Fruit fly (Drosophila melanogaster) whole organism, embryonic: ENCODE data around the gene CG7362.

Experiments
- Asciz ChIP-seq: fragments of 200-800 bp; sonication (Bioruptor generic); optimal IDR thresholded peaks from 2 replicates; lab custom pipeline; 2017; ENCODE audit warnings: missing biosample characterization, mild to moderate bottlenecking, missing genetic modification characterization, missing genetic modification reagents
- B-H2 ChIP-seq: fragments of 200-800 bp; sonication (Bioruptor generic); optimal IDR thresholded peaks from 2 replicates; lab custom pipeline; 2018; ENCODE audit warnings: missing biosample characterization, mild to moderate bottlenecking, missing genetic modification characterization
- CG12391 ChIP-seq: fragments of 200-800 bp; sonication (Bioruptor generic); optimal IDR thresholded peaks from 3 replicates; lab custom pipeline; 2018; ENCODE audit warnings: missing biosample characterization, mild to moderate bottlenecking, missing genetic modification characterization, moderate library complexity
- CG12659 ChIP-seq: fragments of 200-800 bp; sonication (Bioruptor generic); optimal IDR thresholded peaks from 3 replicates; lab custom pipeline; 2017; ENCODE audit warnings: mild to moderate bottlenecking, missing biosample characterization, missing genetic modification reagents, missing genetic modification characterization
- CG16779 ChIP-seq: fragments of 200-800 bp; sonication (Bioruptor generic); IDR thresholded peaks from 2 replicates; pipeline ENCODE4 v1.3.6; 2022; ENCODE audit warnings: missing biosample characterization, missing genetic modification characterization
- CG2712 ChIP-seq: fragments of 200-800 bp; optimal IDR thresholded peaks from 3 replicates; lab custom pipeline; 2019; ENCODE audit warnings: missing biosample characterization, mild to moderate bottlenecking, missing genetic modification characterization, moderate library complexity
- CG34376 ChIP-seq: fragments of 200-800 bp; sonication (Bioruptor generic); optimal IDR thresholded peaks from 2 replicates; lab custom pipeline; 2018; ENCODE audit warnings: missing biosample characterization, mild to moderate bottlenecking, missing genetic modification characterization
- CG6654 ChIP-seq: fragments of 200-800 bp; sonication (Bioruptor generic); optimal IDR thresholded peaks from 2 replicates; lab custom pipeline; 2017; ENCODE audit warnings: missing biosample characterization, mild to moderate bottlenecking, missing genetic modification characterization
- CG8359 ChIP-seq: fragments of 200-800 bp; sonication (Bioruptor generic); optimal IDR thresholded peaks from 2 replicates; lab custom pipeline; 2017; ENCODE audit warnings: missing biosample characterization, mild to moderate bottlenecking, missing genetic modification characterization, borderline replicate concordance
- CG9876 ChIP-seq: fragments of 200-800 bp; sonication (Bioruptor generic); optimal IDR thresholded peaks from 2 replicates; lab custom pipeline; 2016; ENCODE audit warnings: missing biosample characterization, missing genetic modification characterization
- CTCF ChIP-seq: fragments of 200-800 bp; sonication (Bioruptor generic); optimal IDR thresholded peaks from 2 replicates; lab custom pipeline; 2017; ENCODE audit warnings: missing biosample characterization, mild to moderate bottlenecking, missing genetic modification characterization, moderate library complexity
- Dfd ChIP-seq, 2 experiments: fragments of >200 bp; optimal IDR thresholded peaks; 2 replicates each; lab custom pipeline; 2017; ENCODE audit warnings: missing biosample characterization in 2 of 2, missing genetic modification characterization in 2 of 2
- Drgx ChIP-seq: fragments of 200-800 bp; sonication (Bioruptor generic); IDR thresholded peaks from 2 replicates; pipeline ENCODE4 v1.3.6; 2022; ENCODE audit warnings: missing biosample characterization, missing genetic modification characterization
- H15 ChIP-seq: fragments of 200-800 bp; sonication (Bioruptor generic); IDR thresholded peaks from 3 replicates; pipeline ENCODE4 v1.3.6; 2022; ENCODE audit warnings: missing biosample characterization, missing genetic modification characterization
- NC2α ChIP-seq: fragments of 200-800 bp; sonication (Bioruptor generic); optimal IDR thresholded peaks from 2 replicates; lab custom pipeline; 2016; ENCODE audit warnings: missing biosample characterization, missing genetic modification characterization
- NfI ChIP-seq: fragments of 200-800 bp; sonication (Bioruptor generic); optimal IDR thresholded peaks from 3 replicates; lab custom pipeline; 2018; ENCODE audit warnings: missing biosample characterization, mild to moderate bottlenecking, missing genetic modification characterization, moderate library complexity
- Side ChIP-seq: fragments of 200-800 bp; sonication (Bioruptor generic); optimal IDR thresholded peaks from 2 replicates; lab custom pipeline; 2016; ENCODE audit warnings: missing biosample characterization, missing genetic modification characterization
- Sox102F ChIP-seq: fragments of 200-800 bp; sonication (Bioruptor generic); optimal IDR thresholded peaks from 2 replicates; lab custom pipeline; 2018; ENCODE audit warnings: missing biosample characterization, mild to moderate bottlenecking, missing genetic modification characterization, moderate library complexity
- Spps ChIP-seq: fragments of 200-800 bp; sonication (Bioruptor generic); optimal IDR thresholded peaks from 2 replicates; lab custom pipeline; 2018; ENCODE audit warnings: missing biosample characterization, mild to moderate bottlenecking, missing genetic modification characterization
- Ssrp ChIP-seq: fragments of 200-800 bp; sonication (Bioruptor generic); optimal IDR thresholded peaks from 2 replicates; lab custom pipeline; 2018; ENCODE audit warnings: missing biosample characterization, mild to moderate bottlenecking, missing genetic modification characterization, moderate library complexity
- Stat92E ChIP-seq, 3 experiments: fragments of >200 bp in 2 of 3; fragments of 200-800 bp in 1 of 3; sonication (Bioruptor generic) in 1 of 3; optimal IDR thresholded peaks; 2 replicates each; lab custom pipeline; 2017 to 2019; ENCODE audit warnings: missing biosample characterization in 3 of 3, missing genetic modification characterization in 3 of 3, mild to moderate bottlenecking in 1 of 3, moderate library complexity in 1 of 3
- Xrp1 ChIP-seq: fragments of 200-800 bp; sonication (Bioruptor generic); IDR thresholded peaks from 2 replicates; pipeline ENCODE4 v1.3.6; 2022; ENCODE audit warnings: missing biosample characterization, missing genetic modification characterization
- YL-1 ChIP-seq: fragments of 200-800 bp; sonication (Bioruptor generic); optimal IDR thresholded peaks from 3 replicates; lab custom pipeline; 2017; ENCODE audit warnings: missing biosample characterization, mild to moderate bottlenecking, missing genetic modification characterization
- bbx ChIP-seq: fragments of 200-800 bp; sonication (Bioruptor generic); IDR thresholded peaks from 2 replicates; pipeline ENCODE4 v1.3.6; 2022; ENCODE audit warnings: missing biosample characterization, missing genetic modification characterization; ENCODE audit not compliant: partially characterized antibody
- cad ChIP-seq: fragments of >200 bp; optimal IDR thresholded peaks from 2 replicates; lab custom pipeline; 2017; ENCODE audit warnings: missing biosample characterization, missing genetic modification characterization
- chn ChIP-seq: fragments of 200-800 bp; sonication (Bioruptor generic); optimal IDR thresholded peaks from 2 replicates; lab custom pipeline; 2016; ENCODE audit warnings: missing biosample characterization, missing genetic modification characterization
- crp ChIP-seq, 2 experiments: fragments of 200-800 bp; sonication (Bioruptor generic); optimal IDR thresholded peaks; 2 replicates in 1 of 2; 3 replicates in 1 of 2; lab custom pipeline; 2017; ENCODE audit warnings: missing biosample characterization in 2 of 2, missing genetic modification characterization in 2 of 2, mild to moderate bottlenecking in 1 of 2, moderate library complexity in 1 of 2
- cwo ChIP-seq: fragments of 200-800 bp; sonication (Bioruptor generic); optimal IDR thresholded peaks from 3 replicates; lab custom pipeline; 2017; ENCODE audit warnings: missing biosample characterization, missing genetic modification characterization, mild to moderate bottlenecking, moderate library complexity, missing genetic modification reagents
- da ChIP-seq: fragments of 200-800 bp; sonication (Bioruptor generic); optimal IDR thresholded peaks from 2 replicates; lab custom pipeline; 2016; ENCODE audit warnings: missing biosample characterization, missing genetic modification characterization
- exex ChIP-seq: fragments of 200-800 bp; sonication (Bioruptor generic); optimal IDR thresholded peaks from 4 replicates; lab custom pipeline; 2018; ENCODE audit warnings: missing biosample characterization, mild to moderate bottlenecking, missing genetic modification characterization, moderate library complexity
- grau ChIP-seq: fragments of 200-800 bp; optimal IDR thresholded peaks from 3 replicates; lab custom pipeline; 2019; ENCODE audit warnings: missing biosample characterization, mild to moderate bottlenecking, missing genetic modification characterization, moderate library complexity
- ken ChIP-seq: fragments of 200-800 bp; sonication (Bioruptor generic); IDR thresholded peaks from 3 replicates; pipeline ENCODE4 v1.3.6; 2022; ENCODE audit warnings: missing biosample characterization, missing genetic modification characterization
- oc ChIP-seq: fragments of 200-800 bp; sonication (Bioruptor generic); optimal IDR thresholded peaks from 2 replicates; lab custom pipeline; 2018; ENCODE audit warnings: missing biosample characterization, mild to moderate bottlenecking, missing genetic modification characterization, moderate library complexity
- repo ChIP-seq: fragments of 200-800 bp; sonication (Bioruptor generic); optimal IDR thresholded peaks from 2 replicates; lab custom pipeline; 2016; ENCODE audit warnings: missing biosample characterization, missing genetic modification characterization
- sd ChIP-seq: fragments of 200-800 bp; sonication (Bioruptor generic); optimal IDR thresholded peaks from 3 replicates; lab custom pipeline; 2018; ENCODE audit warnings: missing biosample characterization, mild to moderate bottlenecking, missing genetic modification characterization, moderate library complexity
- sim ChIP-seq: fragments of 200-800 bp; sonication (Bioruptor generic); IDR thresholded peaks from 2 replicates; pipeline ENCODE4 v1.3.6; 2022; ENCODE audit warnings: missing biosample characterization, missing genetic modification characterization
- sima ChIP-seq: fragments of 200-800 bp; sonication (Bioruptor generic); optimal IDR thresholded peaks from 2 replicates; lab custom pipeline; 2016; ENCODE audit warnings: missing biosample characterization, missing genetic modification characterization
- stc ChIP-seq: fragments of 200-800 bp; sonication (Bioruptor generic); IDR thresholded peaks from 2 replicates; pipeline ENCODE4 v1.3.6; 2022; ENCODE audit warnings: missing biosample characterization, missing genetic modification characterization
- yki ChIP-seq: fragments of >200 bp; optimal IDR thresholded peaks from 3 replicates; lab custom pipeline; 2018
- zf30C ChIP-seq: fragments of 200-800 bp; sonication (Bioruptor generic); optimal IDR thresholded peaks from 3 replicates; lab custom pipeline; 2018; ENCODE audit warnings: missing biosample characterization, mild to moderate bottlenecking, missing genetic modification characterization

Gene CG7362

dm6 chr3R:14717076-14717711 is 37.1 kb downstream of the CG7362 start (continued):
- no peak for TF ChIP-seq CG6654 (GFP tag; lab: Kevin White, UChicago)
- no peak for TF ChIP-seq CG34376
- peak; percentile 40 for TF ChIP-seq Drgx
- peak; percentile 81 for TF ChIP-seq zf30C (GFP tag; lab: Kevin White, UChicago)
- TF ChIP-seq repo (GFP tag; lab: Kevin White, UChicago): no peak
- TF ChIP-seq sima (GFP tag; lab: Kevin White, UChicago): no peak
- TF ChIP-seq Stat92E (GFP tag; optimal IDR thresholded peaks at IDR 0.05; lab: Kevin White, UChicago): peak in 1 of 3 experiments; percentile 80
- 0 out of 2 replicates have a peak, but pooled peaks have one; percentile 31 for TF ChIP-seq stc (GFP tag; lab: Robert Waterston, UW)
- no peak for TF ChIP-seq bbx (GFP tag; lab: Robert Waterston, UW)
- no peak for TF ChIP-seq YL-1 (GFP tag; lab: Kevin White, UChicago)
- no peak for TF ChIP-seq Side
- no peak for TF ChIP-seq Spps (tag; lab: Kevin White, UChicago)
- TF ChIP-seq Dfd (GFP tag; optimal IDR thresholded peaks at IDR 0.05; lab: Kevin White, UChicago): no peak
- no peak for TF ChIP-seq yki (lab: Kevin White, UChicago)
- TF ChIP-seq crp (GFP tag; optimal IDR thresholded peaks at IDR 0.05; lab: Kevin White, UChicago): peak in 1 of 2 experiments; percentile 48
- TF ChIP-seq chn (GFP tag; lab: Kevin White, UChicago): peak; percentile 20
- TF ChIP-seq CG2712: peak; percentile 36
- no peak for TF ChIP-seq Asciz (GFP tag; lab: Kevin White, UChicago)
- TF ChIP-seq CTCF: no peak
- TF ChIP-seq cad (GFP tag; lab: Kevin White, UChicago): no peak
- no peak for TF ChIP-seq da
- no peak for TF ChIP-seq ken (GFP tag; lab: Robert Waterston, UW)
- peak; percentile 67 for TF ChIP-seq oc
- peak; percentile 43; the same call in 1 of the 2 replicates for TF ChIP-seq Xrp1 (GFP tag; lab: Robert Waterston, UW)
- no peak for TF ChIP-seq grau (tag; lab: Kevin White, UChicago)
- no peak for TF ChIP-seq NC2α (GFP tag; lab: Kevin White, UChicago)
- 0 out of 3 replicates have a peak, but pooled peaks have one; percentile 24 for TF ChIP-seq H15 (GFP tag; lab: Robert Waterston, UW)
- no peak for TF ChIP-seq CG9876 (GFP tag; lab: Kevin White, UChicago)
- TF ChIP-seq exex: peak; percentile 20
- no peak for TF ChIP-seq CG8359 (GFP tag; lab: Kevin White, UChicago)
- TF ChIP-seq CG12391 (tag; lab: Kevin White, UChicago): peak; percentile 19
- no peak for TF ChIP-seq CG16779 (GFP tag; lab: Robert Waterston, UW)
- no peak for TF ChIP-seq Ssrp
- peak; percentile 34 for TF ChIP-seq Sox102F (GFP tag; lab: Kevin White, UChicago)
- TF ChIP-seq sim (GFP tag; lab: Robert Waterston, UW): no peak
- peak; percentile 43 for TF ChIP-seq sd
- TF ChIP-seq B-H2: no peak
- no peak for TF ChIP-seq cwo (GFP tag; lab: Kevin White, UChicago)
- TF ChIP-seq NfI (GFP tag; lab: Kevin White, UChicago): no peak
- no peak for TF ChIP-seq CG12659
- TF ChIP-seq, all 482 proteins: peak for 37
